Worm (Caenorhabditis elegans): Measurements from ENCODE around the gene bgal-2.
A peak's percentile ranks its signal among the peaks of the same experiment; 100 is the strongest.

Gene bgal-2

ce11 chrX:6819135-6819534 lies 34.9 kb downstream of the bgal-2 start:
- TF ChIP-seq unc-62 (GFP tag; optimal IDR thresholded peaks at IDR 0.05 in 1 of 2) (peak in 1 of 2 experiments; percentile 94), unc-62 (tag; optimal IDR thresholded peaks at IDR 0.05) (no peak), nhr-28 (tag; optimal IDR thresholded peaks at IDR 0.05) (no peak), egl-43 (GFP tag; IDR thresholded peaks at IDR 0.05) (no peak)

- TF ChIP-seq dmd-8 (GFP tag; IDR thresholded peaks at IDR 0.05) (no peak), nhr-28 (tag; optimal IDR thresholded peaks at IDR 0.05) (peak; percentile 61), ceh-62 (tag; optimal IDR thresholded peaks at IDR 0.05) (no peak), vab-7 (GFP tag; IDR thresholded peaks at IDR 0.05) (no peak), ZK546.5 (tag; optimal IDR thresholded peaks at IDR 0.05) (no peak), dve-1 (tag; optimal IDR thresholded peaks at IDR 0.05; ENCODE audit: insufficient read depth) (peak; percentile 21), pqm-1 (tag; optimal IDR thresholded peaks at IDR 0.05) (peak; percentile 72), egl-27 (tag; optimal IDR thresholded peaks at IDR 0.05) (no peak), daf-16 (GFP tag; optimal IDR thresholded peaks at IDR 0.05) (no peak), daf-16 (tag; optimal IDR thresholded peaks at IDR 0.05) (peak; percentile 95), hlh-11 (tag; optimal IDR thresholded peaks at IDR 0.05) (peak; percentile 28), lin-13 (GFP tag; optimal IDR thresholded peaks at IDR 0.05) (no peak), dmd-6 (GFP tag; IDR thresholded peaks at IDR 0.05) (peak; percentile 38; the same call in 1 of the 2 replicates), F26F4.8 (GFP tag; conservative IDR thresholded peaks at IDR 0.05) (no peak), ztf-11 (tag; optimal IDR thresholded peaks at IDR 0.05) (no peak), nhr-41 (GFP tag; IDR thresholded peaks at IDR 0.05) (no peak)
Measured at ce11 chrX:6819633-6820032, 35.4 kb downstream of the bgal-2 start.

ce11 chrX:6822552-6822951 lies 38.3 kb downstream of the bgal-2 start:
- peak; percentile 88 for TF ChIP-seq aha-1 (tag)
- TF ChIP-seq fkh-10 (GFP tag; optimal IDR thresholded peaks at IDR 0.05) = no peak
- no peak for TF ChIP-seq nhr-28 (tag; optimal IDR thresholded peaks at IDR 0.05)

ce11 chrX:6823218-6823979 lies 39.2 kb downstream of the bgal-2 start, which contains the start of gene gei-15:
TSS of gene gei-15 (minus strand) at chrX:6823268.
- TF ChIP-seq daf-8 (GFP tag; IDR thresholded peaks at IDR 0.05) (no peak), zfp-3 (GFP tag; conservative IDR thresholded peaks at IDR 0.05) (no peak), nhr-11 (tag; optimal IDR thresholded peaks at IDR 0.05) (peak; percentile 1), spr-1 (tag; optimal IDR thresholded peaks at IDR 0.05) (no peak), spr-3 (GFP tag; optimal IDR thresholded peaks at IDR 0.05) (no peak), aha-1 (tag) (peak; percentile 63), pha-4 (GFP tag; IDR thresholded peaks at IDR 0.05) (no peak), pha-4 (tag; optimal IDR thresholded peaks at IDR 0.05) (no peak), madf-9 (GFP tag; conservative IDR thresholded peaks at IDR 0.05) (no peak), aly-2 (tag; optimal IDR thresholded peaks at IDR 0.05) (no peak), Y105C5A.15 (GFP tag; IDR thresholded peaks at IDR 0.05) (no peak), tag-97 (GFP tag; IDR thresholded peaks at IDR 0.05) (no peak), F26F4.8 (GFP tag; conservative IDR thresholded peaks at IDR 0.05) (no peak), hlh-11 (tag; optimal IDR thresholded peaks at IDR 0.05) (peak; percentile 55)

DNA sequence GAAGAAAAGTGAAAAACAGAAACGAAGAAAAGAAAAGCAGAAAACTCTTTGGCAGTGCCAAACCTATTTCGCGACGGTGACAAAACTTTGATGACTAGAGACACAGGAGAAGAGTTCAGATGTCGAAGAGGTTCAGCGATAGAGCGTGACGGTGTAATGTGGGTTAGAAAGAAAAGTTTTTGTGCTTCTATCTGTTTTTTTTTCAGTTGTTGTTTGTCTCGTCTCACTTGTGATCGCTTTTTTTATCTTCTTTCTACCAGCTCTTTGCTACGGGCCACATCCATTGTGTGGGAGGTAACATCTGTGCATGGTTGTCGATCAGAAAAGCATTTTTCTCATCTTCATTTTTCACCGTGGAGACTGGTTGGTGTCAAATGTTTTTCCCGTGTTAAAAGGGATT lies 41.6 kb downstream of the bgal-2 start, which contains the start of gene F41B4.1:
Gene F41B4.1 (minus strand): TSS at position 23 of the 400 bp plus-strand sequence.
- TF ChIP-seq hlh-11 (tag; optimal IDR thresholded peaks at IDR 0.05) (peak; percentile 69), daf-16 (GFP tag; optimal IDR thresholded peaks at IDR 0.05) (peak in 1 of 2 experiments; percentile 82), daf-16 (tag; optimal IDR thresholded peaks at IDR 0.05) (no peak), dmd-6 (GFP tag; IDR thresholded peaks at IDR 0.05) (peak; percentile 11; the same call in 1 of the 2 replicates), ceh-20 (GFP tag; IDR thresholded peaks at IDR 0.05) (0 out of 2 replicates have a peak, but pooled peaks have one; percentile 54), egl-43 (GFP tag; IDR thresholded peaks at IDR 0.05) (no peak), ZK337.2 (GFP tag; IDR thresholded peaks at IDR 0.05) (0 out of 2 replicates have a peak, but pooled peaks have one; percentile 20), ztf-11 (tag; optimal IDR thresholded peaks at IDR 0.05) (no peak), hlh-30 (tag; optimal IDR thresholded peaks at IDR 0.05; ENCODE audit: insufficient read depth) (peak; percentile 14), nhr-11 (tag; optimal IDR thresholded peaks at IDR 0.05) (peak; percentile 55), jun-1 (tag; optimal IDR thresholded peaks at IDR 0.05) (no peak), nhr-237 (tag; optimal IDR thresholded peaks at IDR 0.05) (no peak)

All from whole organism, L4 larva.